In the genomic region with DNA sequence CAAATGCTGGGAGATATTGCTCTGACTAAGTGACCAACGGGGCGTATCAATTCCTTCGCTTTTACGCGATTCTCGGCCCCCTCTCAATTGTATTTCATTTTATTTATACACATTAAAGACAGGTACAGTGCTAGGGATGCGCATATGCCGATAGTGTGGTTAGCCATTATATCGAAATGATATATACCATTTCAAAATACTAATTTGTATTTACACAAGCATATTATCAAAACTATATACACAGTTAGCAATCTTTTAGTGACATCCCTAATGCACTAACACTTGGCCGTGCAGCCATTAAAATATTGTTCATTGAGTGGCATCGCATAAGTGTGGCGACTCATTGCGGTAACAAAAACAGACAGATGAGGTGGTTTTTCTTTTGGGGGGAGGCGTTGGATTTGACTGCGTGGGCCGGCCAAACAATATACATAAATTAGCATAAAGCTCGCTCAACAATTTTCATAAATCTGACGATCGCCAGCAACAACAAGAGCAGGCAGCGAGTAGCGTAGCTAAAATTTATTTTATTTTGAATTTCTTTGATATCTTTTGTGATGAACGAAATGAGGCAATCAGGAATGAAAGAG, we compare ENCODE assay signal across 4 fruit fly cellular contexts.
TF ChIP-seq lines count a peak whose summit lies in the region.

No protein-coding gene starts in this region.

- TF ChIP-seq CTCF in whole organism, embryonic (GFP tag; optimal IDR thresholded peaks at IDR 0.05; lab: Kevin White, UChicago) = no peak

TF ChIP-seq in whole organism, embryonic, 481 proteins besides CTCF, POLR2A, EP300 and RAD21 (continues in another document):
- peak; percentile 76 for TF ChIP-seq Rfx (GFP tag; IDR thresholded peaks at IDR 0.05; lab: Robert Waterston, UW)
- TF ChIP-seq da (GFP tag; optimal IDR thresholded peaks at IDR 0.05; lab: Kevin White, UChicago) = no peak
- TF ChIP-seq CG17802 (tag; optimal IDR thresholded peaks at IDR 0.05; lab: Kevin White, UChicago) = no peak
- no peak for TF ChIP-seq Eip74EF (GFP tag; optimal IDR thresholded peaks at IDR 0.05; lab: Kevin White, UChicago)
- TF ChIP-seq en (GFP tag; optimal IDR thresholded peaks at IDR 0.05; lab: Kevin White, UChicago) = no peak
- TF ChIP-seq Opbp (GFP tag; IDR thresholded peaks at IDR 0.05; lab: Robert Waterston, UW; ENCODE audit: partially characterized antibody) = no peak
- no peak for TF ChIP-seq ttk (GFP tag; IDR thresholded peaks at IDR 0.05; lab: Robert Waterston, UW)
- no peak for TF ChIP-seq cwo (GFP tag; optimal IDR thresholded peaks at IDR 0.05; lab: Kevin White, UChicago)
- no peak for TF ChIP-seq Atf-2 (GFP tag; optimal IDR thresholded peaks at IDR 0.05; lab: Kevin White, UChicago)
- TF ChIP-seq pum (GFP tag; optimal IDR thresholded peaks at IDR 0.05; lab: Kevin White, UChicago) = no peak
- TF ChIP-seq sqz (GFP tag; optimal IDR thresholded peaks at IDR 0.05; lab: Kevin White, UChicago) = no peak
- TF ChIP-seq Trl (optimal IDR thresholded peaks at IDR 0.05; lab: Kevin White, UChicago) = no peak
- TF ChIP-seq Trl (GFP tag; optimal IDR thresholded peaks at IDR 0.05; lab: Kevin White, UChicago) = no peak
- TF ChIP-seq Scr (GFP tag; IDR thresholded peaks at IDR 0.05; lab: Robert Waterston, UW; ENCODE audit: partially characterized antibody) = no peak; the same call in 1 of the 2 replicates
- 0 out of 2 replicates have a peak, but pooled peaks have one; percentile 24 for TF ChIP-seq ranshi (GFP tag; IDR thresholded peaks at IDR 0.05; lab: Robert Waterston, UW)
- TF ChIP-seq Dip2 (GFP tag; IDR thresholded peaks at IDR 0.05; lab: Robert Waterston, UW) = no peak
- TF ChIP-seq CG8944 (GFP tag; optimal IDR thresholded peaks at IDR 0.05; lab: Kevin White, UChicago) = no peak
- TF ChIP-seq wdn (GFP tag; IDR thresholded peaks at IDR 0.05; lab: Robert Waterston, UW) = no peak
- no peak for TF ChIP-seq slp2 (GFP tag; optimal IDR thresholded peaks at IDR 0.05; lab: Kevin White, UChicago)
- TF ChIP-seq CG14860 (GFP tag; IDR thresholded peaks at IDR 0.05; lab: Robert Waterston, UW; ENCODE audit: partially characterized antibody) = no peak
- no peak for TF ChIP-seq CG13775 (GFP tag; optimal IDR thresholded peaks at IDR 0.05; lab: Kevin White, UChicago)

TF ChIP-seq in whole organism, prepupa, 60 proteins besides CTCF, POLR2A, EP300 and RAD21:
- TF ChIP-seq svp (GFP tag; lab: Kevin White, UChicago) = peak; percentile 25
- TF ChIP-seq Met (GFP tag; optimal IDR thresholded peaks at IDR 0.05; lab: Kevin White, UChicago) = no peak

TF ChIP-seq in whole organism, pupa, 21 proteins besides CTCF, POLR2A, EP300 and RAD21:
- TF ChIP-seq Pif1A (GFP tag; optimal IDR thresholded peaks at IDR 0.05; lab: Kevin White, UChicago) (no peak), CG17806 (tag; optimal IDR thresholded peaks at IDR 0.05; lab: Kevin White, UChicago) (no peak), Ets98B (GFP tag; IDR thresholded peaks at IDR 0.05; lab: Robert Waterston, UW) (peak; percentile 9; the same call in 1 of the 2 replicates), CG34367 (tag; optimal IDR thresholded peaks at IDR 0.05; lab: Kevin White, UChicago) (no peak), CG4496 (GFP tag; IDR thresholded peaks at IDR 0.05; lab: Robert Waterston, UW) (0 out of 3 replicates have a peak, but pooled peaks have one; percentile 27)

TF ChIP-seq in whole organism, wandering third instar larva, 38 proteins besides CTCF, POLR2A, EP300 and RAD21:
- peak; percentile 26 for TF ChIP-seq h (GFP tag; optimal IDR thresholded peaks at IDR 0.05; lab: Kevin White, UChicago)
- peak; percentile 9 for TF ChIP-seq HLH106 (tag; optimal IDR thresholded peaks at IDR 0.05; lab: Kevin White, UChicago)
- TF ChIP-seq rgr (GFP tag; optimal IDR thresholded peaks at IDR 0.05; lab: Kevin White, UChicago) = no peak
- no peak for TF ChIP-seq dl (GFP tag; optimal IDR thresholded peaks at IDR 0.05; lab: Kevin White, UChicago; ENCODE audit: insufficient read depth in 1 of 2, partially characterized antibody in 2 of 2)
